Fruit fly (Drosophila melanogaster) whole organism, embryonic: ENCODE measurements around the gene CG15528.
A peak's percentile ranks its signal among the peaks of the same experiment; 100 is the strongest.

Source experiments
- Awh ChIP-seq: fragments of 200-800 bp; sonication (Bioruptor generic); IDR thresholded peaks from 2 replicates; pipeline ENCODE4, ENCODE4 v1.3.6; 2022; ENCODE audit warnings: missing biosample characterization, missing genetic modification characterization
- BEAF-32 ChIP-seq: fragments of 200-800 bp; sonication (Bioruptor generic); optimal IDR thresholded peaks from 3 replicates; lab custom pipeline; 2017; ENCODE audit warnings: missing biosample characterization, missing genetic modification characterization, mild to moderate bottlenecking, moderate library complexity, missing genetic modification reagents
- Bgb ChIP-seq: fragments of 200-800 bp; sonication (Bioruptor generic); IDR thresholded peaks from 2 replicates; pipeline ENCODE4 v1.3.6; 2022; ENCODE audit warnings: missing biosample characterization, missing genetic modification characterization; ENCODE audit not compliant: partially characterized antibody
- CG10462 ChIP-seq: fragments of 200-800 bp; sonication (Bioruptor generic); optimal IDR thresholded peaks from 2 replicates; lab custom pipeline; 2016; ENCODE audit warnings: missing biosample characterization, missing genetic modification characterization
- CG11398 ChIP-seq: fragments of 200-800 bp; sonication (Bioruptor generic); optimal IDR thresholded peaks from 2 replicates; lab custom pipeline; 2016; ENCODE audit warnings: missing biosample characterization, missing genetic modification characterization
- CG11504 ChIP-seq: fragments of 200-800 bp; sonication (Bioruptor generic); optimal IDR thresholded peaks from 3 replicates; lab custom pipeline; 2019; ENCODE audit warnings: missing biosample characterization, mild to moderate bottlenecking, missing genetic modification characterization, moderate library complexity
- CG12104 ChIP-seq: fragments of 200-800 bp; sonication (Bioruptor generic); optimal IDR thresholded peaks from 3 replicates; lab custom pipeline; 2016; ENCODE audit warnings: missing biosample characterization, missing genetic modification characterization
- CG12942 ChIP-seq: fragments of 200-800 bp; sonication (Bioruptor generic); optimal IDR thresholded peaks from 3 replicates; lab custom pipeline; 2016; ENCODE audit warnings: missing biosample characterization, missing genetic modification characterization
- CG14860 ChIP-seq: fragments of 200-800 bp; sonication (Bioruptor generic); IDR thresholded peaks from 3 replicates; pipeline ENCODE4 v1.3.6; 2022; ENCODE audit warnings: missing biosample characterization, missing genetic modification characterization; ENCODE audit not compliant: partially characterized antibody
- CG15514 ChIP-seq: fragments of 200-800 bp; sonication (Bioruptor generic); optimal IDR thresholded peaks from 3 replicates; lab custom pipeline; 2017; ENCODE audit warnings: missing biosample characterization, missing genetic modification characterization, mild to moderate bottlenecking, moderate library complexity, missing genetic modification reagents
- CG18599 ChIP-seq: fragments of 200-800 bp; sonication (Bioruptor generic); optimal IDR thresholded peaks from 3 replicates; lab custom pipeline; 2017; ENCODE audit warnings: missing biosample characterization, missing genetic modification characterization, mild to moderate bottlenecking, moderate library complexity, missing genetic modification reagents
- CG2712 ChIP-seq: fragments of 200-800 bp; optimal IDR thresholded peaks from 3 replicates; lab custom pipeline; 2019; ENCODE audit warnings: missing biosample characterization, mild to moderate bottlenecking, missing genetic modification characterization, moderate library complexity
- CG30403 ChIP-seq: fragments of 200-800 bp; sonication (Bioruptor generic); optimal IDR thresholded peaks from 3 replicates; lab custom pipeline; 2016; ENCODE audit warnings: missing biosample characterization, missing genetic modification characterization
- CG3163 ChIP-seq: fragments of 200-800 bp; sonication (Bioruptor generic); optimal IDR thresholded peaks from 3 replicates; lab custom pipeline; 2016; ENCODE audit warnings: missing biosample characterization, missing genetic modification characterization
- CG34224 ChIP-seq: fragments of 200-800 bp; sonication (Bioruptor generic); IDR thresholded peaks from 3 replicates; pipeline ENCODE4 v1.3.6; 2022; ENCODE audit warnings: missing biosample characterization, missing genetic modification characterization; ENCODE audit not compliant: partially characterized antibody
- CG34376 ChIP-seq: fragments of 200-800 bp; sonication (Bioruptor generic); optimal IDR thresholded peaks from 2 replicates; lab custom pipeline; 2018; ENCODE audit warnings: missing biosample characterization, mild to moderate bottlenecking, missing genetic modification characterization
- CG6254 ChIP-seq: fragments of 200-800 bp; sonication (Bioruptor generic); optimal IDR thresholded peaks from 3 replicates; lab custom pipeline; 2017; ENCODE audit warnings: mild to moderate bottlenecking, missing biosample characterization, missing genetic modification reagents, missing genetic modification characterization
- CG6689 ChIP-seq: fragments of 200-800 bp; sonication (Bioruptor generic); IDR thresholded peaks from 2 replicates; pipeline ENCODE4 v1.3.6; 2022; ENCODE audit warnings: missing biosample characterization, missing genetic modification characterization
- CG8388 ChIP-seq: fragments of 200-800 bp; sonication (Bioruptor generic); optimal IDR thresholded peaks from 2 replicates; lab custom pipeline; 2019; ENCODE audit warnings: missing biosample characterization, mild to moderate bottlenecking, missing genetic modification characterization, moderate library complexity
- CTCF ChIP-seq: fragments of 200-800 bp; sonication (Bioruptor generic); optimal IDR thresholded peaks from 2 replicates; lab custom pipeline; 2017; ENCODE audit warnings: missing biosample characterization, mild to moderate bottlenecking, missing genetic modification characterization, moderate library complexity
- Chrac-16 ChIP-seq: fragments of 200-800 bp; sonication (Bioruptor generic); optimal IDR thresholded peaks from 3 replicates; lab custom pipeline; 2016; ENCODE audit warnings: missing biosample characterization, missing genetic modification characterization
- D ChIP-seq, 2 experiments: fragments of 200-800 bp in 1 of 2; fragments of >200 bp in 1 of 2; sonication (Bioruptor generic) in 1 of 2; optimal IDR thresholded peaks; 2 replicates in 1 of 2; 3 replicates in 1 of 2; lab custom pipeline; 2017; ENCODE audit warnings: mild to moderate bottlenecking in 1 of 2, missing biosample characterization in 1 of 2, missing genetic modification characterization in 1 of 2, missing genetic modification reagents in 1 of 2
- D19B ChIP-seq: fragments of 200-800 bp; sonication (Bioruptor generic); optimal IDR thresholded peaks from 2 replicates; lab custom pipeline; 2017; ENCODE audit warnings: missing biosample characterization, mild to moderate bottlenecking, missing genetic modification characterization
- Drgx ChIP-seq: fragments of 200-800 bp; sonication (Bioruptor generic); IDR thresholded peaks from 2 replicates; pipeline ENCODE4 v1.3.6; 2022; ENCODE audit warnings: missing biosample characterization, missing genetic modification characterization
- E2f1 ChIP-seq: fragments of 200-800 bp; sonication (Bioruptor generic); IDR thresholded peaks from 2 replicates; pipeline ENCODE4 v1.3.6; 2022; ENCODE audit warnings: missing biosample characterization, missing genetic modification characterization
- Ets65A ChIP-seq: fragments of 200-800 bp; sonication (Bioruptor generic); peaks from one replicate; lab custom pipeline; 2016; ENCODE audit warnings: missing biosample characterization, missing genetic modification characterization
- Lpt ChIP-seq: fragments of >200 bp; optimal IDR thresholded peaks from 2 replicates; lab custom pipeline; 2018; ENCODE audit warnings: missing biosample characterization, missing genetic modification characterization
- Mes4 ChIP-seq: fragments of 200-800 bp; sonication (Bioruptor generic); optimal IDR thresholded peaks from 2 replicates; lab custom pipeline; 2016; ENCODE audit warnings: missing biosample characterization, missing genetic modification characterization
- Oaz ChIP-seq: fragments of 200-800 bp; sonication (Bioruptor generic); IDR thresholded peaks from 2 replicates; pipeline ENCODE4 v1.3.6; 2022; ENCODE audit warnings: missing biosample characterization, missing genetic modification characterization
- Optix ChIP-seq: fragments of 200-800 bp; sonication (Bioruptor generic); IDR thresholded peaks from 3 replicates; pipeline ENCODE4 v1.3.6; 2022; ENCODE audit warnings: missing biosample characterization, missing genetic modification characterization
- TFAM ChIP-seq: fragments of 200-800 bp; sonication (Bioruptor generic); optimal IDR thresholded peaks from 2 replicates; lab custom pipeline; 2017; ENCODE audit warnings: missing biosample characterization, missing genetic modification characterization, inconsistent platforms
- ap ChIP-seq: fragments of 200-800 bp; sonication (Bioruptor generic); IDR thresholded peaks from 2 replicates; pipeline ENCODE4 v1.3.6; 2022; ENCODE audit warnings: missing biosample characterization, missing genetic modification characterization
- bigmax ChIP-seq: fragments of 200-800 bp; sonication (Bioruptor generic); optimal IDR thresholded peaks from 2 replicates; lab custom pipeline; 2018; ENCODE audit warnings: missing biosample characterization, mild to moderate bottlenecking, missing genetic modification characterization
- br ChIP-seq: fragments of >200 bp; optimal IDR thresholded peaks from 2 replicates; lab custom pipeline; 2017
- cg ChIP-seq: fragments of 200-800 bp; sonication (Bioruptor generic); optimal IDR thresholded peaks from 3 replicates; lab custom pipeline; 2019; ENCODE audit warnings: missing biosample characterization, mild to moderate bottlenecking, missing genetic modification characterization, moderate library complexity
- dmrt11E ChIP-seq: fragments of 200-800 bp; sonication (Bioruptor generic); optimal IDR thresholded peaks from 3 replicates; lab custom pipeline; 2018; ENCODE audit warnings: missing biosample characterization, mild to moderate bottlenecking, missing genetic modification characterization, moderate library complexity
- fru ChIP-seq: fragments of >200 bp; optimal IDR thresholded peaks from 2 replicates; lab custom pipeline; 2017
- gt ChIP-seq: fragments of 200-800 bp; sonication (Bioruptor generic); IDR thresholded peaks from 2 replicates; pipeline ENCODE4 v1.3.6; 2022; ENCODE audit warnings: missing biosample characterization, missing genetic modification characterization
- kay ChIP-seq: fragments of 200-800 bp; sonication (Bioruptor generic); optimal IDR thresholded peaks from 2 replicates; lab custom pipeline; 2016; ENCODE audit warnings: missing biosample characterization, missing genetic modification characterization
- luna ChIP-seq: fragments of 200-800 bp; sonication (Bioruptor generic); optimal IDR thresholded peaks from 2 replicates; lab custom pipeline; 2016; ENCODE audit warnings: missing biosample characterization, missing genetic modification characterization
- mirr ChIP-seq: fragments of 200-800 bp; sonication (Bioruptor generic); optimal IDR thresholded peaks from 3 replicates; lab custom pipeline; 2018; ENCODE audit warnings: missing biosample characterization, mild to moderate bottlenecking, missing genetic modification characterization
- nmo ChIP-seq: fragments of 200-800 bp; sonication (Bioruptor generic); optimal IDR thresholded peaks from 2 replicates; lab custom pipeline; 2018; ENCODE audit warnings: missing biosample characterization, mild to moderate bottlenecking, missing genetic modification characterization, moderate library complexity
- pan ChIP-seq, 4 experiments: fragments of >200 bp in 3 of 4; fragments of 200-800 bp in 1 of 4; sonication (Bioruptor generic) in 1 of 4; optimal IDR thresholded peaks in 3 of 4; IDR thresholded peaks in 1 of 4; 2 replicates each; pipeline versions ENCODE4 v1.3.6 to Lab custom; 2017 to 2022; ENCODE audit warnings: missing biosample characterization in 2 of 4, missing genetic modification characterization in 2 of 4, mixed read lengths in 1 of 4
- prd ChIP-seq, 3 experiments: fragments of >200 bp in 2 of 3; fragments of 200-800 bp in 1 of 3; sonication (Bioruptor generic) in 1 of 3; optimal IDR thresholded peaks in 2 of 3; IDR thresholded peaks in 1 of 3; 2 replicates in 2 of 3; 3 replicates in 1 of 3; pipeline versions ENCODE4 v1.3.6 to Lab custom; 2017 to 2022; ENCODE audit warnings: missing biosample characterization in 1 of 3, missing genetic modification characterization in 1 of 3
- ranshi ChIP-seq: fragments of 200-800 bp; sonication (Bioruptor generic); IDR thresholded peaks from 2 replicates; pipeline ENCODE4 v1.3.6; 2022; ENCODE audit warnings: missing biosample characterization, missing genetic modification characterization
- rib ChIP-seq: fragments of 200-800 bp; sonication (Bioruptor generic); IDR thresholded peaks from 2 replicates; pipeline ENCODE4 v1.3.6; 2022; ENCODE audit warnings: missing biosample characterization, missing genetic modification characterization
- sc ChIP-seq, 3 experiments: fragments of >200 bp in 2 of 3; fragments of 200-800 bp in 1 of 3; sonication (Bioruptor generic) in 1 of 3; optimal IDR thresholded peaks; 2 replicates in 2 of 3; 3 replicates in 1 of 3; lab custom pipeline; 2017; ENCODE audit warnings: mild to moderate bottlenecking in 1 of 3, missing biosample characterization in 1 of 3, missing genetic modification characterization in 1 of 3, missing genetic modification reagents in 1 of 3
- tio ChIP-seq: fragments of 200-800 bp; sonication (Bioruptor generic); optimal IDR thresholded peaks from 2 replicates; lab custom pipeline; 2017; ENCODE audit warnings: missing biosample characterization, missing genetic modification characterization, inconsistent platforms

Gene CG15528

dm6 chr3R:30021559-30022451, 30.1 kb downstream of the CG15528 start, which contains the start of gene Mgat2 (continued):
- TF ChIP-seq CG34376 (GFP tag; lab: Kevin White, UChicago) (peak; percentile 84), Bgb (peak; percentile 81), CG11398 (GFP tag; lab: Kevin White, UChicago) (peak; percentile 31), Mes4 (GFP tag; lab: Kevin White, UChicago) (no peak), CG14860 (GFP tag; lab: Robert Waterston, UW) (peak; percentile 71), tio (no peak), CG2712 (tag; lab: Kevin White, UChicago) (peak; percentile 61), CG34224 (GFP tag; lab: Robert Waterston, UW) (peak; percentile 97), CG12104 (GFP tag; lab: Kevin White, UChicago) (no peak), gt (GFP tag; lab: Robert Waterston, UW) (peak; percentile 33; the same call in 1 of the 2 replicates), cg (GFP tag; lab: Kevin White, UChicago) (peak; percentile 96), ap (no peak), kay (no peak), CG6689 (GFP tag; lab: Robert Waterston, UW) (no peak), D19B (GFP tag; lab: Kevin White, UChicago) (no peak), fru (lab: Kevin White, UChicago) (no peak), Optix (peak; percentile 30; the same call in 1 of the 3 replicates), Oaz (no peak), CG12942 (GFP tag; lab: Kevin White, UChicago) (no peak), CG3163 (GFP tag; lab: Kevin White, UChicago) (no peak), CG10462 (GFP tag; lab: Kevin White, UChicago) (no peak), luna (GFP tag; lab: Kevin White, UChicago) (no peak), Ets65A (peak; percentile 87), rib (peak; percentile 62; the same call in 1 of the 2 replicates), nmo (no peak), CTCF (GFP tag; lab: Kevin White, UChicago) (no peak), mirr (GFP tag; lab: Kevin White, UChicago) (peak; percentile 74), Lpt (no peak), E2f1 (peak; percentile 49; the same call in 1 of the 2 replicates), br (lab: Kevin White, UChicago) (no peak), CG8388 (GFP tag; lab: Kevin White, UChicago) (peak; percentile 10)
- TF ChIP-seq, all 482 proteins: peak for 206

dm6 chr3R:30021009-30021408, 30.9 kb downstream of the CG15528 start:
- TF ChIP-seq CG6689 (GFP tag; lab: Robert Waterston, UW) (peak; percentile 44; the same call in 1 of the 2 replicates), D (optimal IDR thresholded peaks at IDR 0.05; lab: Kevin White, UChicago) (no peak), D (GFP tag; optimal IDR thresholded peaks at IDR 0.05; lab: Kevin White, UChicago) (peak; percentile 17), CG18599 (GFP tag; lab: Kevin White, UChicago) (peak; percentile 45), CG30403 (GFP tag; lab: Kevin White, UChicago) (peak; percentile 44), ranshi (GFP tag; lab: Robert Waterston, UW) (peak; percentile 9; the same call in 1 of the 2 replicates), TFAM (GFP tag; lab: Kevin White, UChicago) (no peak), Drgx (GFP tag; lab: Robert Waterston, UW) (peak; percentile 65), bigmax (GFP tag; lab: Kevin White, UChicago) (no peak), BEAF-32 (GFP tag; lab: Kevin White, UChicago) (no peak), prd (optimal IDR thresholded peaks at IDR 0.05; lab: Kevin White, UChicago) (no peak), prd (GFP tag; IDR thresholded peaks at IDR 0.05; lab: Robert Waterston, UW) (peak; percentile 47; the same call in 1 of the 3 replicates), CG15514 (no peak), sc (optimal IDR thresholded peaks at IDR 0.05; lab: Kevin White, UChicago) (no peak), sc (GFP tag; optimal IDR thresholded peaks at IDR 0.05; lab: Kevin White, UChicago) (no peak), CG11504 (tag; lab: Kevin White, UChicago) (peak; percentile 53), pan (optimal IDR thresholded peaks at IDR 0.05; lab: Kevin White, UChicago) (no peak), pan (GFP tag; optimal IDR thresholded peaks at IDR 0.05 in 1 of 2, IDR thresholded peaks at IDR 0.05 in 1 of 2) (peak in 1 of 2 experiments; percentile 29), dmrt11E (tag; lab: Kevin White, UChicago) (peak; percentile 1), Chrac-16 (GFP tag; lab: Kevin White, UChicago) (no peak), CG6254 (GFP tag; lab: Kevin White, UChicago) (no peak), Awh (GFP tag; lab: Robert Waterston, UW) (0 out of 2 replicates have a peak, but pooled peaks have one; percentile 46)
